Worm (Caenorhabditis elegans): Measurements from ENCODE around the gene W06B4.2.
A peak's percentile ranks its signal among the peaks of the same experiment; 100 is the strongest.

W06B4.2 gene

ce11 chrII:4489288-4489687, 21.3 kb downstream of the W06B4.2 start, which contains the start of gene T05C1.3:
Gene T05C1.3 (minus strand): TSS chrII:4489388.
- TF ChIP-seq ceh-79 (tag; optimal IDR thresholded peaks at IDR 0.05) (no peak), ceh-40 (GFP tag; IDR thresholded peaks at IDR 0.05) (no peak), ztf-3 (GFP tag; optimal IDR thresholded peaks at IDR 0.05) (no peak), C06A6.2 (GFP tag; conservative IDR thresholded peaks at IDR 0.05) (no peak), akir-1 (GFP tag; optimal IDR thresholded peaks at IDR 0.05) (no peak), ekl-4 (GFP tag; IDR thresholded peaks at IDR 0.05) (no peak), nhr-80 (tag; optimal IDR thresholded peaks at IDR 0.05) (no peak), lin-54 (GFP tag; optimal IDR thresholded peaks at IDR 0.05) (no peak), nhr-27 (tag; optimal IDR thresholded peaks at IDR 0.05) (no peak), ztf-25 (GFP tag; IDR thresholded peaks at IDR 0.05) (no peak), attf-6 (GFP tag; IDR thresholded peaks at IDR 0.05) (no peak), D2030.7 (GFP tag; IDR thresholded peaks at IDR 0.05) (no peak), gei-17 (GFP tag; optimal IDR thresholded peaks at IDR 0.05) (no peak), bed-1 (GFP tag; IDR thresholded peaks at IDR 0.05) (no peak), snpc-3.4 (tag; optimal IDR thresholded peaks at IDR 0.05) (no peak), hsf-1 (GFP tag; IDR thresholded peaks at IDR 0.05) (no peak), hlh-26 (GFP tag; conservative IDR thresholded peaks at IDR 0.05) (no peak)

- TF ChIP-seq snpc-1.3 (tag; optimal IDR thresholded peaks at IDR 0.05; ENCODE audit: insufficient read depth) = no peak
- no peak for TF ChIP-seq nfya-1 (tag; optimal IDR thresholded peaks at IDR 0.05; ENCODE audit: borderline replicate concordance, insufficient read depth)
- TF ChIP-seq mcd-1 (GFP tag; IDR thresholded peaks at IDR 0.05) = no peak
- TF ChIP-seq egrh-3 (GFP tag; IDR thresholded peaks at IDR 0.05) = no peak
- no peak for TF ChIP-seq madf-3 (GFP tag; IDR thresholded peaks at IDR 0.05)
- no peak for TF ChIP-seq mxl-1 (tag; optimal IDR thresholded peaks at IDR 0.05)
- no peak for TF ChIP-seq B0336.3 (GFP tag; IDR thresholded peaks at IDR 0.05)
- TF ChIP-seq C17E4.6 (GFP tag; IDR thresholded peaks at IDR 0.05) = no peak
- no peak for TF ChIP-seq snpc-3.4 (tag; optimal IDR thresholded peaks at IDR 0.05)
- TF ChIP-seq egl-44 (GFP tag; IDR thresholded peaks at IDR 0.05) = no peak
- no peak for TF ChIP-seq dpff-1 (tag; optimal IDR thresholded peaks at IDR 0.05)
- no peak for TF ChIP-seq nhr-120 (GFP tag; IDR thresholded peaks at IDR 0.05)
- TF ChIP-seq ceh-100 (GFP tag; IDR thresholded peaks at IDR 0.05) = no peak
- no peak for TF ChIP-seq rcor-1 (GFP tag; IDR thresholded peaks at IDR 0.05)
- TF ChIP-seq hlh-26 (GFP tag; conservative IDR thresholded peaks at IDR 0.05) = no peak
- no peak for TF ChIP-seq fkh-3 (tag; optimal IDR thresholded peaks at IDR 0.05)
- no peak for TF ChIP-seq F33H1.4 (GFP tag; IDR thresholded peaks at IDR 0.05)
Observed at ce11 chrII:4490729-4491128, 22.8 kb downstream of the W06B4.2 start, which contains the start of gene T05C1.5. Gene T05C1.5 (minus strand): TSS chrII:4490829.

ce11 chrII:4494532-4494931, 26.6 kb downstream of the W06B4.2 start:
- no peak for TF ChIP-seq lsl-1 (GFP tag; optimal IDR thresholded peaks at IDR 0.05)
- TF ChIP-seq Y95B8A.8 (GFP tag; IDR thresholded peaks at IDR 0.05) = no peak
- no peak for TF ChIP-seq sdz-38 (tag; optimal IDR thresholded peaks at IDR 0.05)

- TF ChIP-seq nhr-80 (tag; optimal IDR thresholded peaks at IDR 0.05) = peak; percentile 62
- no peak for TF ChIP-seq akir-1 (GFP tag; optimal IDR thresholded peaks at IDR 0.05)
- TF ChIP-seq ceh-100 (GFP tag; IDR thresholded peaks at IDR 0.05) = no peak
Observed at ce11 chrII:4495844-4496243, 27.9 kb downstream of the W06B4.2 start.

Data from whole organism, young adult.